Worm (Caenorhabditis elegans): ENCODE data around the gene dnj-20.

DNA sequence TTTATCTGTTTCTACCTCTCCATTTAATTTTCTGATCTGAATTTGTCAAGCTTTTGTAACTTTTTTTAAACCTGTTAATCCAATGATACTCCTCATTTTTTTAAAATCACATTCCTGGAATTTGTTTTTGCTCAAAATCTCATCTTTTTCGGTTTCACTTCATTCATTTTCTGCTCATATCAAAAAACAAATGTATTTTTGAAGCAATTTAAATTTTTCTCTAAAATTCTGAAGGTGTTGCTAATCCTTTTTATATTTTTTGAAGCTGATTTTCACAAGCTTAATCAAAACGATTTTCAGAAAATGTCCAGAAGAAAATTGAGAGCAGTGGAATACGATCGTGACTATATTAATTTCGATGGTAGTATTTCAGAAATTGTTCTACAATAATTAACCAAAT lies 29.1 kb downstream of the dnj-20 start, which contains the start of gene E02H1.5:
- TF ChIP-seq mxl-1 (tag; optimal IDR thresholded peaks at IDR 0.05) (no peak), snpc-4 (GFP tag; optimal IDR thresholded peaks at IDR 0.05) (no peak), snpc-4 (tag; optimal IDR thresholded peaks at IDR 0.05) (no peak), ztf-28 (GFP tag; IDR thresholded peaks at IDR 0.05) (no peak), lsl-1 (GFP tag; optimal IDR thresholded peaks at IDR 0.05) (no peak)
